Worm (Caenorhabditis elegans) whole organism, L4/young adult: ENCODE results near the gene C28C12.12.

Experiments used
- W03F9.2 ChIP-seq: fragments of 150-350 bp; optimal IDR thresholded peaks from 2 replicates; lab custom pipeline; 2014; ENCODE audit warnings: missing biosample characterization, missing genetic modification characterization
- dao-5 ChIP-seq: sonication (generic microtip); optimal IDR thresholded peaks from 2 replicates; lab custom pipeline; 2016; ENCODE audit warnings: missing genotype, missing genetic modification characterization, moderate library complexity, missing compliant biosample characterization
- him-1 ChIP-seq: sonication (generic microtip); optimal IDR thresholded peaks from 2 replicates; lab custom pipeline; 2016; ENCODE audit warnings: missing genotype, missing genetic modification reagents, missing genetic modification characterization, missing compliant biosample characterization

DNA sequence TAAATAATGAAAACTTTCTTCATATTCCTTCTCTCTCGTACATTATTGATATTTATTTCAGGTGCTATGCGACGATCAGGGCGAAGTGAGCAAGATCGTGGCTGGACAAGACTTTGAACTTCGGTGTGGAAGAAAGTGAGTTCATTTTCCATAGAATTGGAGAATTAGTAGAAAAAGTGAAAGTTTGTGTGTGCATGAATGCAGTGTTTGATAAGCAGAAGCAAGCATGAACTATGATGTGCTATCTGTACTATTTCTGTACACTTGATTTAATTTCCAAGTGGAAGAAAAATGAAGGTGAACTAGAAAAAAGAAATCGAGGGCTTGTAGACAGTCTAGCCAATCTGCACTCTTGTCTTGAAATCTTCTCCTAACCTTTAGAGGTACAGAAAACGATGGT is 35.9 kb upstream of the C28C12.12 start:
- TF ChIP-seq dao-5 = no peak
- no peak for TF ChIP-seq him-1 (tag; lab: Kevin White, UChicago)
- no peak for TF ChIP-seq W03F9.2 (tag; lab: Kevin White, UChicago)
